Worm (Caenorhabditis elegans) whole organism, late embryonic: ENCODE results near the gene bcl-7.
A peak's percentile ranks its signal among the peaks of the same experiment; 100 is the strongest.

Source experiments
- C08G9.2 ChIP-seq: sonication (generic microtip); optimal IDR thresholded peaks from 2 replicates; lab custom pipeline; 2016; ENCODE audit warnings: mild to moderate bottlenecking, missing genetic modification characterization, moderate library complexity, missing compliant biosample characterization
- C38D4.7 ChIP-seq: fragments of 200-800 bp; sonication (Bioruptor generic); optimal IDR thresholded peaks from 2 replicates; lab custom pipeline; 2018; ENCODE audit warnings: mild to moderate bottlenecking, missing genetic modification characterization, moderate library complexity, missing compliant biosample characterization
- F13H6.1 ChIP-seq: sonication (generic microtip); optimal IDR thresholded peaks from 2 replicates; lab custom pipeline; 2016; ENCODE audit warnings: missing genetic modification characterization, missing compliant biosample characterization
- K02D7.2 ChIP-seq: sonication (generic microtip); optimal IDR thresholded peaks from 2 replicates; lab custom pipeline; 2017; ENCODE audit warnings: mild to moderate bottlenecking, missing genetic modification characterization, missing compliant biosample characterization
- K09A11.1 ChIP-seq: sonication (generic microtip); optimal IDR thresholded peaks from 2 replicates; lab custom pipeline; 2017; ENCODE audit warnings: antibody characterized with exemption, mild to moderate bottlenecking, missing genetic modification characterization, missing compliant biosample characterization; ENCODE audit not compliant: insufficient read depth
- T23F11.4 ChIP-seq: fragments of 200-800 bp; sonication (Bioruptor generic); optimal IDR thresholded peaks from 2 replicates; lab custom pipeline; 2018; ENCODE audit warnings: mild to moderate bottlenecking, missing genetic modification characterization, missing compliant biosample characterization
- Y22D7AL.16 ChIP-seq: sonication (generic microtip); optimal IDR thresholded peaks from 2 replicates; lab custom pipeline; 2016; ENCODE audit warnings: missing genetic modification characterization, missing compliant biosample characterization
- ahr-1 ChIP-seq: sonication (generic microtip); optimal IDR thresholded peaks from 2 replicates; lab custom pipeline; 2016; ENCODE audit warnings: missing genetic modification characterization, missing compliant biosample characterization
- ceh-18 ChIP-seq: sonication (generic microtip); optimal IDR thresholded peaks from 2 replicates; lab custom pipeline; 2016; ENCODE audit warnings: missing genetic modification characterization, missing compliant biosample characterization
- ceh-22 ChIP-seq: sonication (generic microtip); optimal IDR thresholded peaks from 2 replicates; lab custom pipeline; 2017; ENCODE audit warnings: missing biosample characterization, missing genetic modification characterization
- ceh-30 ChIP-seq: fragments of 150-350 bp; optimal IDR thresholded peaks from 2 replicates; lab custom pipeline; 2014; ENCODE audit warnings: missing biosample characterization, missing genetic modification characterization
- ceh-31 ChIP-seq: sonication (generic microtip); optimal IDR thresholded peaks from 2 replicates; lab custom pipeline; 2016; ENCODE audit warnings: missing genetic modification characterization, missing compliant biosample characterization
- ceh-34 ChIP-seq: sonication (generic microtip); optimal IDR thresholded peaks from 2 replicates; lab custom pipeline; 2016; ENCODE audit warnings: mild to moderate bottlenecking, missing genetic modification characterization, missing compliant biosample characterization
- ceh-45 ChIP-seq: fragments of 200-800 bp; sonication (Bioruptor generic); IDR thresholded peaks from 2 replicates; pipeline ENCODE4 v1.3.6; 2022; ENCODE audit warnings: missing genetic modification reagents, missing genetic modification characterization, missing compliant biosample characterization
- ceh-48 ChIP-seq: sonication (generic microtip); optimal IDR thresholded peaks from 2 replicates; lab custom pipeline; 2016; ENCODE audit warnings: missing genetic modification characterization, inconsistent platforms, missing compliant biosample characterization
- ceh-6 ChIP-seq: fragments of 200-800 bp; sonication (Bioruptor generic); optimal IDR thresholded peaks from 2 replicates; lab custom pipeline; 2018; ENCODE audit warnings: mild to moderate bottlenecking, missing genetic modification characterization, missing compliant biosample characterization
- ceh-9 ChIP-seq: sonication (generic microtip); optimal IDR thresholded peaks from 2 replicates; lab custom pipeline; 2016; ENCODE audit warnings: mild to moderate bottlenecking, missing genetic modification characterization, inconsistent platforms, missing compliant biosample characterization
- dve-1 ChIP-seq: sonication (generic microtip); optimal IDR thresholded peaks from 2 replicates; lab custom pipeline; 2017; ENCODE audit warnings: antibody characterized with exemption, mild to moderate bottlenecking, missing genetic modification characterization, missing compliant biosample characterization
- elt-2 ChIP-seq: sonication (generic microtip); optimal IDR thresholded peaks from 2 replicates; lab custom pipeline; 2016; ENCODE audit warnings: missing genetic modification reagents, missing genetic modification characterization, missing compliant biosample characterization
- elt-4 ChIP-seq: sonication (generic microtip); optimal IDR thresholded peaks from 2 replicates; lab custom pipeline; 2016; ENCODE audit warnings: missing genetic modification characterization, missing compliant biosample characterization
- ets-4 ChIP-seq: sonication (generic microtip); optimal IDR thresholded peaks from 2 replicates; lab custom pipeline; 2016; ENCODE audit warnings: missing genetic modification characterization, missing compliant biosample characterization
- fax-1 ChIP-seq: sonication (generic microtip); optimal IDR thresholded peaks from 2 replicates; lab custom pipeline; 2016; ENCODE audit warnings: missing genotype, missing genetic modification characterization, missing compliant biosample characterization
- hlh-13 ChIP-seq: fragments of 200-800 bp; sonication (Bioruptor generic); optimal IDR thresholded peaks from 2 replicates; lab custom pipeline; 2018; ENCODE audit warnings: mild to moderate bottlenecking, missing genetic modification characterization, missing compliant biosample characterization
- hlh-8 ChIP-seq: sonication (generic microtip); optimal IDR thresholded peaks from 2 replicates; lab custom pipeline; 2016; ENCODE audit warnings: missing genotype, missing genetic modification characterization, missing compliant biosample characterization
- lim-6 ChIP-seq: sonication (generic microtip); optimal IDR thresholded peaks from 2 replicates; lab custom pipeline; 2016; ENCODE audit warnings: missing genetic modification characterization, missing compliant biosample characterization
- lin-11 ChIP-seq: fragments of 200-800 bp; sonication (Bioruptor generic); optimal IDR thresholded peaks from 2 replicates; lab custom pipeline; 2018; ENCODE audit warnings: mild to moderate bottlenecking, missing genetic modification characterization, missing compliant biosample characterization
- madf-2 ChIP-seq: sonication (generic microtip); optimal IDR thresholded peaks from 2 replicates; lab custom pipeline; 2017; ENCODE audit warnings: missing genetic modification characterization, missing compliant biosample characterization
- mec-3 ChIP-seq: sonication (generic microtip); optimal IDR thresholded peaks from 2 replicates; lab custom pipeline; 2016; ENCODE audit warnings: borderline replicate concordance, missing genetic modification characterization, missing compliant biosample characterization
- nfya-1 ChIP-seq: sonication (generic microtip); optimal IDR thresholded peaks from 2 replicates; lab custom pipeline; 2017; ENCODE audit warnings: missing genetic modification characterization, mild to moderate bottlenecking, missing compliant biosample characterization, antibody characterized with exemption, moderate library complexity
- nhr-232 ChIP-seq: sonication (generic microtip); optimal IDR thresholded peaks from 2 replicates; lab custom pipeline; 2016; ENCODE audit warnings: missing genetic modification characterization, missing compliant biosample characterization
- npax-4 ChIP-seq: sonication (generic microtip); optimal IDR thresholded peaks from 2 replicates; lab custom pipeline; 2016; ENCODE audit warnings: missing genetic modification characterization, missing compliant biosample characterization
- pag-3 ChIP-seq: sonication (generic microtip); optimal IDR thresholded peaks from 2 replicates; lab custom pipeline; 2016; ENCODE audit warnings: missing compliant biosample characterization, missing genetic modification characterization, borderline replicate concordance
- pat-9 ChIP-seq: fragments of 200-800 bp; sonication (Bioruptor generic); optimal IDR thresholded peaks from 2 replicates; lab custom pipeline; 2018; ENCODE audit warnings: mild to moderate bottlenecking, missing genetic modification characterization, moderate library complexity, missing compliant biosample characterization
- pha-2 ChIP-seq: sonication (generic microtip); optimal IDR thresholded peaks from 2 replicates; lab custom pipeline; 2017; ENCODE audit warnings: mild to moderate bottlenecking, missing genetic modification characterization, missing compliant biosample characterization
- pqm-1 ChIP-seq: sonication (generic microtip); optimal IDR thresholded peaks from 2 replicates; lab custom pipeline; 2016; ENCODE audit warnings: missing genetic modification characterization, missing compliant biosample characterization
- tbx-2 ChIP-seq: sonication (generic microtip); optimal IDR thresholded peaks from 2 replicates; lab custom pipeline; 2016; ENCODE audit warnings: missing genetic modification characterization, missing compliant biosample characterization
- tbx-7 ChIP-seq: sonication (generic microtip); optimal IDR thresholded peaks from 2 replicates; lab custom pipeline; 2016; ENCODE audit warnings: missing genotype, missing genetic modification characterization, missing compliant biosample characterization
- ttx-3 ChIP-seq: sonication (generic microtip); optimal IDR thresholded peaks from 2 replicates; lab custom pipeline; 2016; ENCODE audit warnings: missing genetic modification reagents, missing genetic modification characterization, missing compliant biosample characterization
- unc-55 ChIP-seq: sonication (generic microtip); optimal IDR thresholded peaks from 2 replicates; lab custom pipeline; 2017; ENCODE audit warnings: missing biosample characterization, missing genetic modification reagents, missing genetic modification characterization
- zip-5 ChIP-seq: sonication (generic microtip); optimal IDR thresholded peaks from 2 replicates; lab custom pipeline; 2016; ENCODE audit warnings: missing genetic modification characterization, missing compliant biosample characterization

Gene bcl-7

ce11 chrIII:5958172-5958886, 32.4 kb downstream of the bcl-7 start, which contains the start of the genes nono-1 and nop-1:
Gene nono-1, minus strand, starts transcription at chrIII:5958246.
Gene nop-1, plus strand, starts transcription at chrIII:5958722.
- TF ChIP-seq madf-2 (no peak), pat-9 (tag; lab: Kevin White, UChicago) (no peak), ceh-22 (tag; lab: Kevin White, UChicago) (no peak), unc-55 (GFP tag; lab: Kevin White, UChicago) (no peak), dve-1 (tag; lab: Kevin White, UChicago) (no peak), ceh-48 (peak; percentile 49), nhr-232 (tag; lab: Kevin White, UChicago) (no peak), fax-1 (tag; lab: Kevin White, UChicago) (no peak), F13H6.1 (no peak), ets-4 (tag; lab: Kevin White, UChicago) (peak; percentile 59), ceh-31 (tag; lab: Kevin White, UChicago) (peak; percentile 40), nfya-1 (tag; lab: Kevin White, UChicago) (peak; percentile 65), T23F11.4 (no peak), npax-4 (no peak), hlh-8 (tag; lab: Kevin White, UChicago) (no peak), K09A11.1 (tag; lab: Kevin White, UChicago) (no peak), hlh-13 (GFP tag; lab: Kevin White, UChicago) (no peak), ahr-1 (tag; lab: Kevin White, UChicago) (no peak), K02D7.2 (no peak), elt-4 (no peak), ceh-34 (tag; lab: Kevin White, UChicago) (peak; percentile 12), C38D4.7 (no peak), pha-2 (tag; lab: Kevin White, UChicago) (no peak), ceh-6 (GFP tag; lab: Kevin White, UChicago) (no peak), lin-11 (tag; lab: Kevin White, UChicago) (no peak), C08G9.2 (no peak)
- TF ChIP-seq, all 69 proteins: peak for 5

ce11 chrIII:5959049-5959448, 33.2 kb downstream of the bcl-7 start:
- TF ChIP-seq Y22D7AL.16 (tag; lab: Kevin White, UChicago) (no peak), ceh-22 (tag; lab: Kevin White, UChicago) (no peak), ets-4 (tag; lab: Kevin White, UChicago) (peak; percentile 79), ceh-31 (tag; lab: Kevin White, UChicago) (peak; percentile 14), ttx-3 (tag; lab: Kevin White, UChicago) (no peak)

ce11 chrIII:5961560-5961959, 35.7 kb downstream of the bcl-7 start:
- no peak for TF ChIP-seq tbx-7
- TF ChIP-seq dve-1 (tag; lab: Kevin White, UChicago): no peak
- no peak for TF ChIP-seq ceh-45 (GFP tag; lab: Robert Waterston, UW)
- TF ChIP-seq T23F11.4: no peak
- no peak for TF ChIP-seq ttx-3 (tag; lab: Kevin White, UChicago)
- TF ChIP-seq unc-55 (GFP tag; lab: Kevin White, UChicago): no peak
- no peak for TF ChIP-seq pqm-1 (tag; lab: Kevin White, UChicago)
- no peak for TF ChIP-seq tbx-2 (tag; lab: Kevin White, UChicago)
- TF ChIP-seq madf-2: no peak
- no peak for TF ChIP-seq ceh-18
- no peak for TF ChIP-seq elt-2 (tag; lab: Kevin White, UChicago)

- TF ChIP-seq mec-3 (tag; lab: Kevin White, UChicago) (no peak), ceh-48 (no peak), pqm-1 (tag; lab: Kevin White, UChicago) (no peak), C08G9.2 (no peak), zip-5 (no peak), lim-6 (tag; lab: Kevin White, UChicago) (no peak), pat-9 (tag; lab: Kevin White, UChicago) (no peak), ceh-30 (no peak), ceh-45 (GFP tag; lab: Robert Waterston, UW) (no peak), ceh-22 (tag; lab: Kevin White, UChicago) (no peak), pag-3 (tag; lab: Kevin White, UChicago) (no peak), C38D4.7 (no peak), ceh-9 (tag; lab: Kevin White, UChicago) (no peak)
- TF ChIP-seq, all 69 proteins: peak for 0
Observed at ce11 chrIII:5964058-5964632, 38.3 kb downstream of the bcl-7 start.
